Fruit fly (Drosophila melanogaster) S2 (cell line): ENCODE results near the gene CG7394.

ENCODE experiments used
- CG8478 ChIP-seq: fragments of >200 bp; optimal IDR thresholded peaks from 2 replicates; lab custom pipeline; 2018
- CTCF ChIP-seq, 2 experiments: fragments of >200 bp; optimal IDR thresholded peaks; 2 replicates each; lab custom pipeline; 2018

DNA sequence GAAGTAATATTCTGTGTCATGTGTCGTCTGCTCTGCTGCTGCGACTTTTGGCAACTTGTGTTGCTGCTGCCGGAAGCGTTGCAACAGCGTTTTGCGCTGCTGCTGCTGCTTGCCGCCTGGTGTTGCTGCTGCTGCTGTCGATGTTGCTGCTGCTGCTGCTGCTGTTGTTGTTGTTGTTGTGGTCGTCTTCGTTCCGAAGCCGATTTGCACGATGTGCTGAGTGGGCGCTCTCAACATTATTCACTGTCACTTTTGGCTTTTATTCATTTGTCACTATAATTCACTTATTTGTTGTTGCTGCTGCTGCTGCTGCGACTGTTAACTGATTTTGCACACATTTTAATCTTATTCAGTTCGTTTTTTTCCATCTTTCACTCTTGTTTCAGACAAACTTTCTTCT lies 19.4 kb upstream of the CG7394 start:
- TF ChIP-seq CTCF (optimal IDR thresholded peaks at IDR 0.05; lab: Kevin White, UChicago) (no peak), CG8478 (lab: Kevin White, UChicago) (no peak)
